Fruit fly (Drosophila melanogaster) whole organism, adult: ENCODE measurements around the gene me31B.

Source experiments
- CG14711 ChIP-seq: fragments of 200-800 bp; sonication (Bioruptor generic); optimal IDR thresholded peaks from 2 replicates; lab custom pipeline; 2018; ENCODE audit warnings: missing biosample characterization, mild to moderate bottlenecking, missing genetic modification characterization, moderate library complexity
- CG33017 ChIP-seq: fragments of 200-800 bp; sonication (Bioruptor generic); optimal IDR thresholded peaks from 2 replicates; lab custom pipeline; 2018; ENCODE audit warnings: missing biosample characterization, mild to moderate bottlenecking, missing genetic modification characterization, moderate library complexity
- CG5204 ChIP-seq: fragments of 200-800 bp; sonication (Bioruptor generic); optimal IDR thresholded peaks from 2 replicates; lab custom pipeline; 2016; ENCODE audit warnings: missing biosample characterization, missing genetic modification characterization
- Clk ChIP-seq: fragments of 200-800 bp; sonication (Bioruptor generic); optimal IDR thresholded peaks from 2 replicates; lab custom pipeline; 2017; ENCODE audit warnings: missing biosample characterization, missing genetic modification characterization
- Mnt ChIP-seq: fragments of 200-800 bp; sonication (Bioruptor generic); optimal IDR thresholded peaks from 2 replicates; lab custom pipeline; 2016; ENCODE audit warnings: missing biosample characterization, mild to moderate bottlenecking, missing genetic modification characterization
- pad ChIP-seq: fragments of 200-800 bp; sonication (Bioruptor generic); optimal IDR thresholded peaks from 3 replicates; lab custom pipeline; 2017; ENCODE audit warnings: missing biosample characterization, missing genetic modification characterization, mild to moderate bottlenecking, moderate library complexity, missing genetic modification reagents

DNA sequence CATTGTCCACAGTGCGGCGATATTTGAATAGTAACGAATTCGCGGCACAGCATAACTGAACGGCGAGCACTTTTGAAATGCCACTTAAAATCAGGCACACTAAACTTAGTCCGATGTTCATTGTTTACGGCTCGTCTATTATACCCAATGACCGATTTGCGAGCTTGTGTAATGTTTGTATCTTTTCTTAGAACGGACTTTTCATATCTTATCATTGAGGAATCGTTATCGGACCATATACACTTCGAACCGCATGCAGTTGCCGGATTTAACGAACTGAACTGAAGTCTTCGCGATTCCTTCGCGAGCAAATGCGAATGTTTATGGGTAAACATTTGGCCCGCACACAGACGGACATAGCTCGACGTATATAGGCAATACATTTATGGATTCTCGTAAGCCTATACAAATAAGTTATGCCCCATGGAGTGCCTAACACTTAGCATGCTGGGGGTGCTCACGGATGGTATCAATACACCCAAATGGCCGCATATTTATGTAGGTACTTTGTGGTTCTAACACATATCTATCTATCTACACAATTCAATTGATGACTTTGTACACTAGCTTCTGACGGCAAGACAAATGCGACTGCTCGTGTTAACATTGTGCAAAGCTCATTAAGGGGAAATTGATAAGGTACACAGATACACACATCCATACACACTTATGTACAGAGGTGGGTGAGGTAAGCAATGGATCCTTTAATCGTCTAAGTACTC is 1.3 kb upstream of the me31B start, which contains the start of gene mthl15:
- TF ChIP-seq CG5204 (no peak), Mnt (GFP tag; lab: Kevin White, UChicago) (no peak), CG33017 (tag; lab: Kevin White, UChicago) (no peak), CG14711 (tag; lab: Kevin White, UChicago) (no peak), pad (GFP tag; lab: Kevin White, UChicago) (peak; percentile 80), Clk (GFP tag; lab: Kevin White, UChicago) (no peak)
